Worm (Caenorhabditis elegans) whole organism, midembryonic: ENCODE results near the gene F14F8.14.

Experiments
- flt-1 ChIP-seq: fragments of 200-800 bp; sonication (Bioruptor generic); IDR thresholded peaks from 2 replicates; pipeline ENCODE4 v1.3.6; 2022; ENCODE audit warnings: missing genetic modification characterization, missing compliant biosample characterization
- klf-2 ChIP-seq: fragments of 200-800 bp; sonication (Bioruptor generic); conservative IDR thresholded peaks from 2 replicates; pipeline ENCODE4 v1.3.6; 2022; ENCODE audit warnings: missing genetic modification reagents, missing genetic modification characterization, missing compliant biosample characterization
- med-1 ChIP-seq: sonication (generic microtip); optimal IDR thresholded peaks from 2 replicates; lab custom pipeline; 2017; ENCODE audit warnings: missing genetic modification characterization, mild to moderate bottlenecking, missing compliant biosample characterization, antibody characterized with exemption, missing genetic modification reagents; ENCODE audit not compliant: insufficient read depth
- ref-1 ChIP-seq: fragments of 200-800 bp; sonication (Bioruptor generic); conservative IDR thresholded peaks from 2 replicates; pipeline ENCODE4 v1.3.6; 2022; ENCODE audit warnings: missing genetic modification reagents, missing genetic modification characterization, missing compliant biosample characterization
- tab-1 ChIP-seq: fragments of 200-800 bp; sonication (Bioruptor generic); IDR thresholded peaks from 2 replicates; pipeline ENCODE4 v1.3.6; 2022; ENCODE audit warnings: missing genetic modification characterization, missing compliant biosample characterization
- ztf-23 ChIP-seq: fragments of 200-800 bp; sonication (Bioruptor generic); IDR thresholded peaks from 2 replicates; pipeline ENCODE4 v1.3.6; 2022; ENCODE audit warnings: missing genetic modification reagents, missing genetic modification characterization, missing compliant biosample characterization
- ztf-29 ChIP-seq: fragments of 200-800 bp; sonication (Bioruptor generic); IDR thresholded peaks from 2 replicates; pipeline ENCODE4 v1.3.6; 2022; ENCODE audit warnings: missing genetic modification reagents, missing genetic modification characterization, missing compliant biosample characterization

- TF ChIP-seq med-1 (GFP tag; lab: Kevin White, UChicago) (no peak), tab-1 (GFP tag; lab: Robert Waterston, UW) (no peak), flt-1 (no peak), ztf-23 (GFP tag; lab: Robert Waterston, UW) (no peak), ztf-29 (GFP tag; lab: Robert Waterston, UW) (no peak), klf-2 (GFP tag; lab: Robert Waterston, UW) (no peak), ref-1 (GFP tag; lab: Robert Waterston, UW) (no peak)
These were observed 26.2 kb downstream of the F14F8.14 start for ce11 chrV:16640366-16640765.
